Worm (Caenorhabditis elegans) whole organism, midembryonic: ENCODE measurements around the gene F42C5.5.

Source experiments
- T22C8.4 ChIP-seq: fragments of 200-800 bp; sonication (Bioruptor generic); IDR thresholded peaks from 2 replicates; pipeline ENCODE4 v1.3.6; 2022; ENCODE audit warnings: missing genetic modification characterization, missing compliant biosample characterization
- cog-1 ChIP-seq: sonication (generic microtip); optimal IDR thresholded peaks from 2 replicates; lab custom pipeline; 2016; ENCODE audit warnings: missing genetic modification characterization, missing compliant biosample characterization
- flt-1 ChIP-seq: fragments of 200-800 bp; sonication (Bioruptor generic); IDR thresholded peaks from 2 replicates; pipeline ENCODE4 v1.3.6; 2022; ENCODE audit warnings: missing genetic modification characterization, missing compliant biosample characterization
- ztf-29 ChIP-seq: fragments of 200-800 bp; sonication (Bioruptor generic); IDR thresholded peaks from 2 replicates; pipeline ENCODE4 v1.3.6; 2022; ENCODE audit warnings: missing genetic modification reagents, missing genetic modification characterization, missing compliant biosample characterization

DNA sequence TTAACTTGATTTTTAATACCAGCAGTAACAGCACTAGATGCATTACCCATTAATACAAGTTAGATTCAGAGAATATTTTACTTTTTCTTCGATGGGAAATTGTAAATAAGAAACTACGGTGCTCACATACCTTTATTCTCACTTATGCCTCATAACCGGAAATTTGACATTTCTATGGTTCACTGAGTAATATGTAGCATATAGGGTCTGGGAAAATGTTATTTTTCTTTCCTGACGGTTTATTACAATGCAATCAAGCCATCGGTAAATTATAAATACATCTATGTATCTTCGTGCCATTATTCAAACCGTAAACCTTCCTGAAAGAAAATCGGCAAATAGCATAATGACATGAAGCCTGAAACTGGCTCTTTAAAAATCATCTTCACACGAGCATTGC lies 38.7 kb upstream of the F42C5.5 start, which contains the start of gene ocr-4:
- TF ChIP-seq flt-1 (GFP tag; lab: Robert Waterston, UW) (no peak), T22C8.4 (GFP tag; lab: Robert Waterston, UW) (no peak), cog-1 (tag; lab: Kevin White, UChicago) (no peak), ztf-29 (GFP tag; lab: Robert Waterston, UW) (no peak)
